Worm (Caenorhabditis elegans): ENCODE results near the gene T22G5.1.

Gene T22G5.1

ce11 chrV:13863700-13864099 is 12.9 kb upstream of the T22G5.1 start:
- TF ChIP-seq unc-62 (GFP tag; optimal IDR thresholded peaks at IDR 0.05 in 1 of 2) (peak in 1 of 2 experiments; percentile 55), unc-62 (tag; optimal IDR thresholded peaks at IDR 0.05) (no peak), aha-1 (tag) (peak; percentile 90), nhr-25 (tag; optimal IDR thresholded peaks at IDR 0.05; ENCODE audit: borderline replicate concordance, insufficient read depth) (no peak)

- TF ChIP-seq arid-1 (GFP tag; conservative IDR thresholded peaks at IDR 0.05) (no peak), tra-1 (GFP tag; IDR thresholded peaks at IDR 0.05) (no peak), ceh-20 (GFP tag; IDR thresholded peaks at IDR 0.05) (no peak), pqm-1 (tag; optimal IDR thresholded peaks at IDR 0.05) (no peak), Y75B8A.6 (GFP tag; IDR thresholded peaks at IDR 0.05) (no peak), egl-27 (tag; optimal IDR thresholded peaks at IDR 0.05) (no peak), dmd-8 (GFP tag; IDR thresholded peaks at IDR 0.05) (no peak), madf-9 (GFP tag; conservative IDR thresholded peaks at IDR 0.05) (no peak), hmg-1.1 (GFP tag; IDR thresholded peaks at IDR 0.05) (no peak), daf-19 (GFP tag; conservative IDR thresholded peaks at IDR 0.05) (no peak), ceh-32 (tag; optimal IDR thresholded peaks at IDR 0.05; ENCODE audit: poor library complexity) (no peak), tag-97 (GFP tag; IDR thresholded peaks at IDR 0.05) (no peak), madf-5 (GFP tag; IDR thresholded peaks at IDR 0.05) (no peak), F44E2.7 (GFP tag; IDR thresholded peaks at IDR 0.05) (no peak), ceh-62 (tag; optimal IDR thresholded peaks at IDR 0.05) (no peak), nhr-42 (GFP tag; IDR thresholded peaks at IDR 0.05) (no peak), zfp-2 (tag; optimal IDR thresholded peaks at IDR 0.05) (no peak), egl-43 (GFP tag; IDR thresholded peaks at IDR 0.05) (no peak), ctbp-1 (GFP tag; IDR thresholded peaks at IDR 0.05) (no peak)
Measured at ce11 chrV:13866353-13866752, 10.3 kb upstream of the T22G5.1 start, which contains the start of gene nhr-175. TSS of gene nhr-175 (plus strand) at chrV:13866691.

ce11 chrV:13869551-13869950 is 7.1 kb upstream of the T22G5.1 start:
- TF ChIP-seq lin-29 (GFP tag; IDR thresholded peaks at IDR 0.05) (no peak), nhr-11 (tag; optimal IDR thresholded peaks at IDR 0.05) (peak; percentile 100), mdl-1 (tag; optimal IDR thresholded peaks at IDR 0.05) (no peak), nhr-28 (tag; optimal IDR thresholded peaks at IDR 0.05) (peak; percentile 89)

- TF ChIP-seq nhr-111 (GFP tag; optimal IDR thresholded peaks at IDR 0.05) (no peak), dmd-6 (GFP tag; IDR thresholded peaks at IDR 0.05) (no peak), mdl-1 (tag; optimal IDR thresholded peaks at IDR 0.05) (no peak), lin-38 (GFP tag; IDR thresholded peaks at IDR 0.05) (no peak)
Measured at ce11 chrV:13872895-13873294, 3.7 kb upstream of the T22G5.1 start, which contains the start of gene cpt-5. TSS of gene cpt-5 (plus strand) at chrV:13873195.

- TF ChIP-seq unc-62 (GFP tag; optimal IDR thresholded peaks at IDR 0.05 in 1 of 2) (peak in 1 of 2 experiments; percentile 94), unc-62 (tag; optimal IDR thresholded peaks at IDR 0.05) (no peak), Y105C5A.15 (GFP tag; IDR thresholded peaks at IDR 0.05) (no peak), ceh-28 (tag; optimal IDR thresholded peaks at IDR 0.05) (no peak)
Measured at ce11 chrV:13873323-13873722, 3.3 kb upstream of the T22G5.1 start.

- no peak for TF ChIP-seq pha-4 (GFP tag; IDR thresholded peaks at IDR 0.05)
- no peak for TF ChIP-seq pha-4 (tag; optimal IDR thresholded peaks at IDR 0.05)
- no peak for TF ChIP-seq saeg-2 (GFP tag; IDR thresholded peaks at IDR 0.05)
- no peak for TF ChIP-seq daf-12 (tag; optimal IDR thresholded peaks at IDR 0.05)
- no peak for TF ChIP-seq set-16 (GFP tag; IDR thresholded peaks at IDR 0.05)
- no peak for TF ChIP-seq sdz-12 (GFP tag; optimal IDR thresholded peaks at IDR 0.05)
- TF ChIP-seq zfp-2 (tag; optimal IDR thresholded peaks at IDR 0.05), result no peak
- TF ChIP-seq lir-3 (tag; optimal IDR thresholded peaks at IDR 0.05), result no peak
- no peak for TF ChIP-seq madf-5 (GFP tag; IDR thresholded peaks at IDR 0.05)
- TF ChIP-seq zip-2 (tag; optimal IDR thresholded peaks at IDR 0.05), result no peak
- no peak for TF ChIP-seq ceh-44 (GFP tag; IDR thresholded peaks at IDR 0.05)
- no peak for TF ChIP-seq Y48G9A.11 (GFP tag; IDR thresholded peaks at IDR 0.05)
- no peak for TF ChIP-seq nhr-102 (tag; optimal IDR thresholded peaks at IDR 0.05)
- TF ChIP-seq jun-1 (tag; optimal IDR thresholded peaks at IDR 0.05), result no peak
- no peak for TF ChIP-seq snpc-4 (tag; optimal IDR thresholded peaks at IDR 0.05)
- peak in 1 of 2 experiments; percentile 71 for TF ChIP-seq mdl-1 (tag; optimal IDR thresholded peaks at IDR 0.05)
Measured at ce11 chrV:13878226-13878625, 1.6 kb downstream of the T22G5.1 start.

Data from whole organism, L4 larva.